Worm (Caenorhabditis elegans) whole organism, L2 larva: ENCODE measurements around the gene cyp-42A1.

Source experiments
- Y55F3AM.14 ChIP-seq: fragments of 200-800 bp; sonication (Bioruptor generic); optimal IDR thresholded peaks from 2 replicates; lab custom pipeline; 2018; ENCODE audit warnings: mild to moderate bottlenecking, missing genetic modification characterization, missing compliant biosample characterization
- ZK546.5 ChIP-seq: sonication (generic microtip); optimal IDR thresholded peaks from 2 replicates; lab custom pipeline; 2017; ENCODE audit warnings: missing biosample characterization, missing genetic modification characterization
- alr-1 ChIP-seq: fragments of 150-350 bp; optimal IDR thresholded peaks from 2 replicates; lab custom pipeline; 2014; ENCODE audit warnings: missing biosample characterization, missing genetic modification characterization
- dmd-4 ChIP-seq: sonication (generic microtip); optimal IDR thresholded peaks from 2 replicates; lab custom pipeline; 2017; ENCODE audit warnings: missing biosample characterization, missing genetic modification characterization
- elt-3 ChIP-seq: sonication (generic microtip); optimal IDR thresholded peaks from 2 replicates; lab custom pipeline; 2017; ENCODE audit warnings: missing biosample characterization, missing genetic modification characterization
- fos-1 ChIP-seq: fragments of 150-350 bp; optimal IDR thresholded peaks from 2 replicates; lab custom pipeline; 2014; ENCODE audit warnings: missing biosample characterization, missing genetic modification characterization
- lin-39 ChIP-seq: fragments of 150-350 bp; optimal IDR thresholded peaks from 2 replicates; lab custom pipeline; 2014; ENCODE audit warnings: missing biosample characterization, missing genetic modification reagents, missing genetic modification characterization
- nhr-11 ChIP-seq: fragments of 150-350 bp; optimal IDR thresholded peaks from 2 replicates; lab custom pipeline; 2014; ENCODE audit warnings: missing biosample characterization, missing genetic modification characterization
- nhr-6 ChIP-seq: fragments of 150-350 bp; optimal IDR thresholded peaks from 2 replicates; lab custom pipeline; 2014; ENCODE audit warnings: missing biosample characterization, missing genetic modification characterization
- nhr-77 ChIP-seq: fragments of 150-350 bp; optimal IDR thresholded peaks from 2 replicates; lab custom pipeline; 2014; ENCODE audit warnings: missing biosample characterization, missing genetic modification characterization
- zag-1 ChIP-seq: fragments of 150-350 bp; optimal IDR thresholded peaks from 2 replicates; lab custom pipeline; 2014; ENCODE audit warnings: missing biosample characterization, missing genetic modification characterization
- ztf-4 ChIP-seq: fragments of 150-350 bp; optimal IDR thresholded peaks from 2 replicates; lab custom pipeline; 2014; ENCODE audit warnings: missing biosample characterization, missing genetic modification characterization

- no peak for TF ChIP-seq Y55F3AM.14 (GFP tag; lab: Kevin White, UChicago)
- no peak for TF ChIP-seq ztf-4 (tag; lab: Kevin White, UChicago)
- no peak for TF ChIP-seq fos-1 (tag; lab: Kevin White, UChicago)
- TF ChIP-seq elt-3 (tag; lab: Kevin White, UChicago), result no peak
- TF ChIP-seq dmd-4 (tag; lab: Kevin White, UChicago), result no peak
- no peak for TF ChIP-seq zag-1 (tag; lab: Kevin White, UChicago)
- TF ChIP-seq ZK546.5, result no peak
- TF ChIP-seq lin-39 (tag; lab: Kevin White, UChicago), result no peak
- TF ChIP-seq alr-1 (tag; lab: Kevin White, UChicago), result no peak
- TF ChIP-seq nhr-11, result no peak
- no peak for TF ChIP-seq nhr-6
- TF ChIP-seq nhr-77, result no peak
Observed at ce11 chrV:18931279-18931678, 19.4 kb downstream of the cyp-42A1 start, which contains the start of gene ptr-22.
